Worm (Caenorhabditis elegans) whole organism, L4 larva: ENCODE measurements around the gene tsp-21.

ENCODE experiments used
- Y48G9A.11 ChIP-seq: fragments of 200-800 bp; sonication (Bioruptor generic); IDR thresholded peaks from 2 replicates; pipeline ENCODE4 v1.3.6; 2022; ENCODE audit warnings: missing genetic modification reagents, missing genetic modification characterization, missing compliant biosample characterization
- fkh-10 ChIP-seq: fragments of 150-350 bp; optimal IDR thresholded peaks from 2 replicates; lab custom pipeline; 2014; ENCODE audit warnings: missing biosample characterization, missing genetic modification reagents, missing genetic modification characterization
- lsy-2 ChIP-seq, 2 experiments: fragments of 150-350 bp in 1 of 2; sonication (generic microtip) in 1 of 2; optimal IDR thresholded peaks; 2 replicates each; lab custom pipeline; 2014 to 2017; ENCODE audit warnings: missing biosample characterization in 2 of 2, missing genetic modification characterization in 2 of 2
- nhr-237 ChIP-seq: sonication (generic microtip); optimal IDR thresholded peaks from 2 replicates; lab custom pipeline; 2017; ENCODE audit warnings: missing biosample characterization, missing genetic modification characterization

- TF ChIP-seq Y48G9A.11 (GFP tag; lab: Robert Waterston, UW) (no peak), nhr-237 (no peak), fkh-10 (GFP tag; lab: Kevin White, UChicago) (peak; percentile 54), lsy-2 (tag; optimal IDR thresholded peaks at IDR 0.05; lab: Kevin White, UChicago) (peak; percentile 79 to 92)
Measured at ce11 chrX:9958561-9958960, 26.4 kb downstream of the tsp-21 start, which contains the start of gene ZC506.1.
